Worm (Caenorhabditis elegans) whole organism, L4 larva: ENCODE data around the gene fipr-3.

ENCODE experiments used
- aly-2 ChIP-seq: sonication (generic microtip); optimal IDR thresholded peaks from 2 replicates; lab custom pipeline; 2018; ENCODE audit warnings: missing biosample characterization, missing genetic modification characterization
- egl-27 ChIP-seq: sonication (generic microtip); optimal IDR thresholded peaks from 3 replicates; lab custom pipeline; 2017; ENCODE audit warnings: missing biosample characterization, missing genetic modification reagents, missing genetic modification characterization
- lin-39 ChIP-seq: fragments of 150-350 bp; optimal IDR thresholded peaks from 2 replicates; lab custom pipeline; 2014; ENCODE audit warnings: missing biosample characterization, missing genetic modification reagents, missing genetic modification characterization
- lsy-2 ChIP-seq, 2 experiments: fragments of 150-350 bp in 1 of 2; sonication (generic microtip) in 1 of 2; optimal IDR thresholded peaks; 2 replicates each; lab custom pipeline; 2014 to 2017; ENCODE audit warnings: missing biosample characterization in 2 of 2, missing genetic modification characterization in 2 of 2
- nhr-237 ChIP-seq: sonication (generic microtip); optimal IDR thresholded peaks from 2 replicates; lab custom pipeline; 2017; ENCODE audit warnings: missing biosample characterization, missing genetic modification characterization
- unc-130 ChIP-seq: sonication (generic microtip); optimal IDR thresholded peaks from 2 replicates; lab custom pipeline; 2016; ENCODE audit warnings: missing genetic modification reagents, missing genetic modification characterization, missing compliant biosample characterization
- zfp-2 ChIP-seq: sonication (generic microtip); optimal IDR thresholded peaks from 2 replicates; lab custom pipeline; 2016; ENCODE audit warnings: mild to moderate bottlenecking, missing genetic modification characterization, missing compliant biosample characterization

ce11 chrX:14395267-14395666 is 27.9 kb upstream of the fipr-3 start, which contains the start of gene Y60A9.1:
- TF ChIP-seq nhr-237 (no peak), lin-39 (tag; lab: Kevin White, UChicago) (no peak), aly-2 (tag; lab: Kevin White, UChicago) (no peak), lsy-2 (tag; optimal IDR thresholded peaks at IDR 0.05; lab: Kevin White, UChicago) (no peak), egl-27 (tag; lab: Kevin White, UChicago) (no peak), unc-130 (GFP tag; lab: Kevin White, UChicago) (no peak), zfp-2 (tag; lab: Kevin White, UChicago) (no peak)
